Worm (Caenorhabditis elegans) whole organism, early embryonic: ENCODE measurements around the gene Y57G11C.8.

Source experiments
- ama-1 ChIP-seq: fragments of 150-350 bp; optimal IDR thresholded peaks from 2 replicates; lab custom pipeline; 2014
- ceh-13 ChIP-seq: fragments of 200-800 bp; sonication (Bioruptor generic); optimal IDR thresholded peaks from 2 replicates; lab custom pipeline; 2018; ENCODE audit warnings: mild to moderate bottlenecking, missing genetic modification characterization, missing compliant biosample characterization
- ceh-36 ChIP-seq: sonication (generic microtip); optimal IDR thresholded peaks from 2 replicates; lab custom pipeline; 2016; ENCODE audit warnings: missing genetic modification characterization, inconsistent platforms, missing compliant biosample characterization
- hmbx-1 ChIP-seq: sonication (generic microtip); optimal IDR thresholded peaks from 2 replicates; lab custom pipeline; 2016; ENCODE audit warnings: mild to moderate bottlenecking, missing genetic modification characterization, missing compliant biosample characterization
- hnd-1 ChIP-seq: sonication (generic microtip); optimal IDR thresholded peaks from 2 replicates; lab custom pipeline; 2016; ENCODE audit warnings: missing genetic modification characterization, missing compliant biosample characterization
- scrt-1 ChIP-seq: fragments of 200-800 bp; sonication (Bioruptor generic); IDR thresholded peaks from 2 replicates; pipeline ENCODE4 v1.3.6; 2022; ENCODE audit warnings: missing genetic modification characterization, missing compliant biosample characterization
- sea-1 ChIP-seq: fragments of 200-800 bp; sonication (Bioruptor generic); conservative IDR thresholded peaks from 2 replicates; pipeline ENCODE4 v1.3.6; 2022; ENCODE audit warnings: missing genetic modification characterization, missing compliant biosample characterization
- tbx-11 ChIP-seq: fragments of 200-800 bp; sonication (Bioruptor generic); IDR thresholded peaks from 2 replicates; pipeline ENCODE4 v1.3.6; 2022; ENCODE audit warnings: missing genetic modification characterization, missing compliant biosample characterization
- tbx-37 ChIP-seq: fragments of 200-800 bp; sonication (Bioruptor generic); conservative IDR thresholded peaks from 2 replicates; pipeline ENCODE4 v1.3.6; 2022; ENCODE audit warnings: missing genetic modification reagents, missing genetic modification characterization, missing compliant biosample characterization
- tra-4 ChIP-seq: sonication (generic microtip); optimal IDR thresholded peaks from 2 replicates; lab custom pipeline; 2017; ENCODE audit warnings: missing genetic modification characterization, missing compliant biosample characterization

ce11 chrIV:14766382-14766781 is 15.3 kb upstream of the Y57G11C.8 start, which contains the start of gene vti-1:
- TF ChIP-seq tbx-37 (GFP tag; lab: Robert Waterston, UW): no peak
- no peak for TF ChIP-seq ama-1 (lab: Kevin White, UChicago)
- TF ChIP-seq scrt-1 (GFP tag; lab: Robert Waterston, UW): no peak
- TF ChIP-seq ceh-36 (tag; lab: Kevin White, UChicago): no peak
- no peak for TF ChIP-seq tra-4 (tag; lab: Kevin White, UChicago)
- TF ChIP-seq hmbx-1 (tag; lab: Kevin White, UChicago): no peak
- TF ChIP-seq tbx-11: no peak
- no peak for TF ChIP-seq hnd-1 (tag; lab: Kevin White, UChicago)
- no peak for TF ChIP-seq ceh-13
- TF ChIP-seq sea-1: no peak
